Worm (Caenorhabditis elegans) whole organism, dauer: ENCODE data around the gene hmt-1.

Experiments used
- unc-62 ChIP-seq: sonication (generic microtip); optimal IDR thresholded peaks from 2 replicates; lab custom pipeline; 2017; ENCODE audit warnings: missing biosample characterization, missing genetic modification reagents, missing genetic modification characterization

hmt-1 gene

ce11 chrIII:11064576-11064975, 35.2 kb downstream of the hmt-1 start:
- no peak for TF ChIP-seq unc-62 (GFP tag; lab: Kevin White, UChicago)

ce11 chrIII:11063259-11063658, 36.5 kb downstream of the hmt-1 start, which contains the start of gene rsa-2:
rsa-2 (plus strand) TSS chrIII:11063479.
- TF ChIP-seq unc-62 (GFP tag; lab: Kevin White, UChicago) = no peak

- no peak for TF ChIP-seq unc-62 (GFP tag; lab: Kevin White, UChicago)
Observed at ce11 chrIII:11059775-11060174, 40.0 kb downstream of the hmt-1 start.

ce11 chrIII:11054532-11055265, 45.1 kb downstream of the hmt-1 start:
- TF ChIP-seq unc-62 (GFP tag; lab: Kevin White, UChicago) = no peak

ce11 chrIII:11054032-11054431, 45.7 kb downstream of the hmt-1 start:
- no peak for TF ChIP-seq unc-62 (GFP tag; lab: Kevin White, UChicago)

ce11 chrIII:11053603-11054002, 46.2 kb downstream of the hmt-1 start:
- TF ChIP-seq unc-62 (GFP tag; lab: Kevin White, UChicago) = no peak

- no peak for TF ChIP-seq unc-62 (GFP tag; lab: Kevin White, UChicago)
Observed at ce11 chrIII:11050658-11051118, 49.1 kb downstream of the hmt-1 start.

- TF ChIP-seq unc-62 (GFP tag; lab: Kevin White, UChicago) = no peak
Observed at ce11 chrIII:11046549-11046948, 53.2 kb downstream of the hmt-1 start.

ce11 chrIII:11045196-11045595, 54.6 kb downstream of the hmt-1 start:
- TF ChIP-seq unc-62 (GFP tag; lab: Kevin White, UChicago) = no peak
